Fruit fly (Drosophila melanogaster): ENCODE data around the gene ATPsynE.
A peak's percentile ranks its signal among the peaks of the same experiment; 100 is the strongest.

The ATPsynE gene

DNA sequence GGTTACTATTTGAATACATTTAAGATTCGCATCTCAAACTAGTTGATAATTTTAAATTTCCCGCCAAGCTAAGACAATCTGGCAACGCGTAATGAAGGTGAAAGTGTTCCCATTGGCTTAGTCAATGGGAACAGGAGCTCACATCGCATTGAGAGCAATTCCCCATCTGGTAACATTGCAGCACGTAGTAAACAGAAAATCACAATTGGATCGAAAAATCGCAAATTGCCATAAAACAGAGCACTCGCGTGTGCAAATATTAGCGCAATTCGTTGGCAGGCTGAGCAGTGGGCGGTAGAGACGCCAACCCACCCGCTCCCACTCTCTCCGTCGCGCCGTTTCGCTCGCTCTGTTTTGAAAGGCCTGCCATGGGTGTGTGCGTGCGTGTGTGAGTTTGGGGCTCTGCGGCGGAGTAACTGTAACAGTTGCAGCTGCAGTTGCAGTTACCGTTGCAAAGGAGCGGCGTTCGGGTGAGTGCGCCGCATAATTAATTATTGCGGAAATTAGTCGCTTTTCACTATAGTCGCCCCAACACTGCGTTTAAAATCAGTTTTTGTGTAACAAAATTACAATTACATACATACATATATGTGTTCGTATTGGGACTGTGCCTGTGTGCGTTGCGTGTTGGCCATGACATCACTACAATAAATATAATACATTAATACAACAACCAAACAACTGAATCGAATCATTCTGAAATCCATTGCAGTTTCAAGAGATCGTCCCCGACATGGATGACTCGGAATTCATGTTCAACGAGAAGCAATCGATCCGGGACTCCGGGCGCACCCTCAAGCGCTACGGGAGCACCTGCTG, 28.5 kb upstream of the ATPsynE start (continued):
- TF ChIP-seq cg (GFP tag; optimal IDR thresholded peaks at IDR 0.05) (peak; percentile 92), CG7372 (GFP tag; IDR thresholded peaks at IDR 0.05) (no peak), CG6175 (GFP tag; IDR thresholded peaks at IDR 0.05) (no peak), usp (GFP tag; optimal IDR thresholded peaks at IDR 0.05) (no peak), phol (tag; optimal IDR thresholded peaks at IDR 0.05) (no peak), B-H1 (GFP tag; IDR thresholded peaks at IDR 0.05) (no peak), gt (GFP tag; IDR thresholded peaks at IDR 0.05) (no peak), CG6254 (GFP tag; optimal IDR thresholded peaks at IDR 0.05) (no peak), CG5245 (GFP tag; optimal IDR thresholded peaks at IDR 0.05) (no peak), Bteb2 (GFP tag; optimal IDR thresholded peaks at IDR 0.05) (no peak), CG17359 (tag; optimal IDR thresholded peaks at IDR 0.05) (no peak), CG10267 (tag; optimal IDR thresholded peaks at IDR 0.05) (peak; percentile 17), CG10321 (GFP tag; IDR thresholded peaks at IDR 0.05) (no peak), wek (GFP tag; optimal IDR thresholded peaks at IDR 0.05) (no peak), Dip3 (GFP tag; optimal IDR thresholded peaks at IDR 0.05) (no peak), CG11504 (tag; optimal IDR thresholded peaks at IDR 0.05) (no peak), fu2 (GFP tag; optimal IDR thresholded peaks at IDR 0.05) (no peak), CG12236 (GFP tag; optimal IDR thresholded peaks at IDR 0.05) (no peak), emc (GFP tag; optimal IDR thresholded peaks at IDR 0.05) (no peak), Atf6 (GFP tag; IDR thresholded peaks at IDR 0.05) (no peak), Oaz (GFP tag; IDR thresholded peaks at IDR 0.05) (no peak), tin (GFP tag; optimal IDR thresholded peaks at IDR 0.05) (no peak), luna (GFP tag; optimal IDR thresholded peaks at IDR 0.05) (no peak), Gsc (GFP tag; IDR thresholded peaks at IDR 0.05) (no peak), amos (GFP tag; IDR thresholded peaks at IDR 0.05; ENCODE audit: partially characterized antibody) (no peak), shn (GFP tag; optimal IDR thresholded peaks at IDR 0.05) (no peak), C15 (GFP tag; IDR thresholded peaks at IDR 0.05) (no peak), Camta (GFP tag; optimal IDR thresholded peaks at IDR 0.05) (no peak), CG9215 (GFP tag; IDR thresholded peaks at IDR 0.05) (no peak), CG9437 (GFP tag; optimal IDR thresholded peaks at IDR 0.05) (no peak), Gug (GFP tag; IDR thresholded peaks at IDR 0.05) (no peak), CG6813 (GFP tag; optimal IDR thresholded peaks at IDR 0.05) (no peak), kay (GFP tag; optimal IDR thresholded peaks at IDR 0.05) (no peak), lov (optimal IDR thresholded peaks at IDR 0.05) (no peak), lov (GFP tag; IDR thresholded peaks at IDR 0.05) (0 out of 3 replicates have a peak, but pooled peaks have one; percentile 3), Nf-YC (tag; optimal IDR thresholded peaks at IDR 0.05) (no peak), CG11456 (GFP tag; IDR thresholded peaks at IDR 0.05) (no peak), sna (GFP tag; IDR thresholded peaks at IDR 0.05; ENCODE audit: partially characterized antibody) (0 out of 2 replicates have a peak, but pooled peaks have one; percentile 27), slp2 (GFP tag; optimal IDR thresholded peaks at IDR 0.05) (no peak), CkIIα-i1 (GFP tag; IDR thresholded peaks at IDR 0.05) (no peak), CG15073 (GFP tag; optimal IDR thresholded peaks at IDR 0.05) (no peak), CG8478 (optimal IDR thresholded peaks at IDR 0.05) (no peak), ftz-f1 (GFP tag; optimal IDR thresholded peaks at IDR 0.05) (no peak), Trl (optimal IDR thresholded peaks at IDR 0.05) (peak; percentile 39 to 46), Trl (GFP tag; optimal IDR thresholded peaks at IDR 0.05) (no peak), Dll (GFP tag; IDR thresholded peaks at IDR 0.05; ENCODE audit: partially characterized antibody) (peak; percentile 60; the same call in 1 of the 4 replicates), sd (tag; optimal IDR thresholded peaks at IDR 0.05) (no peak), slou (GFP tag; optimal IDR thresholded peaks at IDR 0.05) (no peak), Blimp-1 (GFP tag; optimal IDR thresholded peaks at IDR 0.05) (peak; percentile 99), ems (GFP tag; optimal IDR thresholded peaks at IDR 0.05) (no peak), bbx (GFP tag; IDR thresholded peaks at IDR 0.05; ENCODE audit: partially characterized antibody) (0 out of 2 replicates have a peak, but pooled peaks have one; percentile 22)
